Worm (Caenorhabditis elegans) whole organism, young adult: Measurements from ENCODE around the gene bmk-1.

Experiments
- B0035.1 ChIP-seq: sonication (generic microtip); optimal IDR thresholded peaks from 2 replicates; lab custom pipeline; 2016; ENCODE audit warnings: missing genetic modification characterization, mild to moderate bottlenecking, missing compliant biosample characterization, missing genotype, missing genetic modification reagents
- D2030.7 ChIP-seq: fragments of 200-800 bp; sonication (Bioruptor generic); IDR thresholded peaks from 2 replicates; pipeline ENCODE4 v1.3.6; 2022; ENCODE audit warnings: missing genetic modification reagents, missing genetic modification characterization, missing compliant biosample characterization
- F22D6.2 ChIP-seq: sonication (generic microtip); optimal IDR thresholded peaks from 2 replicates; lab custom pipeline; 2016; ENCODE audit warnings: mild to moderate bottlenecking, missing genetic modification characterization, missing compliant biosample characterization
- Y53F4B.3 ChIP-seq: fragments of 200-800 bp; sonication (Bioruptor generic); IDR thresholded peaks from 2 replicates; pipeline ENCODE4 v1.3.6; 2022; ENCODE audit warnings: missing genetic modification reagents, missing genetic modification characterization, missing compliant biosample characterization
- athp-1 ChIP-seq: sonication (generic microtip); optimal IDR thresholded peaks from 2 replicates; lab custom pipeline; 2017; ENCODE audit warnings: mild to moderate bottlenecking, missing genetic modification characterization, missing compliant biosample characterization
- attf-5 ChIP-seq: fragments of 200-800 bp; sonication (Bioruptor generic); optimal IDR thresholded peaks from 2 replicates; lab custom pipeline; 2018; ENCODE audit warnings: mild to moderate bottlenecking, missing genetic modification characterization, missing compliant biosample characterization
- ceh-100 ChIP-seq: fragments of 200-800 bp; sonication (Bioruptor generic); IDR thresholded peaks from 2 replicates; pipeline ENCODE4 v1.3.6; 2022; ENCODE audit warnings: missing genetic modification reagents, missing genetic modification characterization, missing compliant biosample characterization
- him-1 ChIP-seq: sonication (generic microtip); optimal IDR thresholded peaks from 2 replicates; lab custom pipeline; 2016; ENCODE audit warnings: missing genotype, missing genetic modification reagents, missing genetic modification characterization, missing compliant biosample characterization
- lin-35 ChIP-seq, 3 experiments: fragments of 150-350 bp in 2 of 3; sonication (generic microtip) in 1 of 3; optimal IDR thresholded peaks; 2 replicates each; lab custom pipeline; 2014 to 2018; ENCODE audit warnings: missing biosample characterization in 3 of 3, missing genetic modification characterization in 3 of 3, missing genetic modification reagents in 3 of 3
- nfya-2 ChIP-seq: fragments of 200-800 bp; sonication (Bioruptor generic); IDR thresholded peaks from 2 replicates; pipeline ENCODE4 v1.3.6; 2022; ENCODE audit warnings: missing genetic modification reagents, missing genetic modification characterization, missing compliant biosample characterization
- snpc-4 ChIP-seq, 5 experiments: fragments of 150-350 bp in 1 of 5; sonication (generic microtip) in 4 of 5; optimal IDR thresholded peaks; 2 replicates each; lab custom pipeline; 2014 to 2018; ENCODE audit warnings: missing genetic modification characterization in 5 of 5, missing biosample characterization in 3 of 5, antibody characterized with exemption in 2 of 5, mild to moderate bottlenecking in 2 of 5, missing compliant biosample characterization in 2 of 5, missing genotype in 2 of 5, moderate library complexity in 2 of 5, missing genetic modification reagents in 1 of 5
- tlf-1 ChIP-seq: fragments of 200-800 bp; sonication (Bioruptor generic); optimal IDR thresholded peaks from 2 replicates; lab custom pipeline; 2018; ENCODE audit warnings: mild to moderate bottlenecking, missing genetic modification characterization, missing compliant biosample characterization
- ztf-28 ChIP-seq: fragments of 200-800 bp; sonication (Bioruptor generic); IDR thresholded peaks from 2 replicates; pipeline ENCODE4 v1.3.6; 2022; ENCODE audit warnings: missing genetic modification reagents, missing genetic modification characterization, missing compliant biosample characterization

ce11 chrV:14460615-14461102 lies 3.9 kb upstream of the bmk-1 start, which contains the start of gene F08H9.2:
- TF ChIP-seq snpc-4 (GFP tag; optimal IDR thresholded peaks at IDR 0.05; lab: Kevin White, UChicago) (no peak), snpc-4 (tag; optimal IDR thresholded peaks at IDR 0.05; lab: Kevin White, UChicago) (no peak), F22D6.2 (tag; lab: Kevin White, UChicago) (no peak), nfya-2 (GFP tag; lab: Robert Waterston, UW) (no peak), tlf-1 (GFP tag; lab: Kevin White, UChicago) (no peak), Y53F4B.3 (GFP tag; lab: Robert Waterston, UW) (no peak), ceh-100 (no peak), attf-5 (GFP tag; lab: Kevin White, UChicago) (no peak), athp-1 (tag; lab: Kevin White, UChicago) (no peak), B0035.1 (tag; lab: Kevin White, UChicago) (no peak), D2030.7 (GFP tag; lab: Robert Waterston, UW) (no peak), lin-35 (GFP tag; optimal IDR thresholded peaks at IDR 0.05; lab: Kevin White, UChicago) (no peak), ztf-28 (no peak), him-1 (tag; lab: Kevin White, UChicago) (no peak)
